Fruit fly (Drosophila melanogaster) whole organism, embryonic: Measurements from ENCODE around the gene CG7332.

Experiments
- Asciz ChIP-seq: fragments of 200-800 bp; sonication (Bioruptor generic); optimal IDR thresholded peaks from 2 replicates; lab custom pipeline; 2017; ENCODE audit warnings: missing biosample characterization, mild to moderate bottlenecking, missing genetic modification characterization, missing genetic modification reagents
- BEAF-32 ChIP-seq: fragments of 200-800 bp; sonication (Bioruptor generic); optimal IDR thresholded peaks from 3 replicates; lab custom pipeline; 2017; ENCODE audit warnings: missing biosample characterization, missing genetic modification characterization, mild to moderate bottlenecking, moderate library complexity, missing genetic modification reagents
- Bgb ChIP-seq: fragments of 200-800 bp; sonication (Bioruptor generic); IDR thresholded peaks from 2 replicates; pipeline ENCODE4 v1.3.6; 2022; ENCODE audit warnings: missing biosample characterization, missing genetic modification characterization; ENCODE audit not compliant: partially characterized antibody
- CG17328 ChIP-seq: fragments of 200-800 bp; sonication (Bioruptor generic); IDR thresholded peaks from 2 replicates; pipeline ENCODE4 v1.3.6; 2022; ENCODE audit warnings: missing biosample characterization, missing genetic modification characterization
- CG18262 ChIP-seq: fragments of 200-800 bp; optimal IDR thresholded peaks from 3 replicates; lab custom pipeline; 2019; ENCODE audit warnings: missing biosample characterization, mild to moderate bottlenecking, missing genetic modification characterization, moderate library complexity
- CG18764 ChIP-seq: fragments of 200-800 bp; sonication (Bioruptor generic); optimal IDR thresholded peaks from 3 replicates; lab custom pipeline; 2016; ENCODE audit warnings: missing biosample characterization, missing genetic modification characterization
- CG2712 ChIP-seq: fragments of 200-800 bp; optimal IDR thresholded peaks from 3 replicates; lab custom pipeline; 2019; ENCODE audit warnings: missing biosample characterization, mild to moderate bottlenecking, missing genetic modification characterization, moderate library complexity
- CG30403 ChIP-seq: fragments of 200-800 bp; sonication (Bioruptor generic); optimal IDR thresholded peaks from 3 replicates; lab custom pipeline; 2016; ENCODE audit warnings: missing biosample characterization, missing genetic modification characterization
- CG3065 ChIP-seq: fragments of 200-800 bp; sonication (Bioruptor generic); optimal IDR thresholded peaks from 2 replicates; lab custom pipeline; 2016; ENCODE audit warnings: missing biosample characterization, missing genetic modification characterization
- CG31441 ChIP-seq: fragments of 200-800 bp; sonication (Bioruptor generic); IDR thresholded peaks from 2 replicates; pipeline ENCODE4 v1.3.6; 2022; ENCODE audit warnings: missing biosample characterization, missing genetic modification characterization
- CG34224 ChIP-seq: fragments of 200-800 bp; sonication (Bioruptor generic); IDR thresholded peaks from 3 replicates; pipeline ENCODE4 v1.3.6; 2022; ENCODE audit warnings: missing biosample characterization, missing genetic modification characterization; ENCODE audit not compliant: partially characterized antibody
- CG3847 ChIP-seq: fragments of 200-800 bp; sonication (Bioruptor generic); IDR thresholded peaks from 2 replicates; pipeline ENCODE4 v1.3.6; 2022; ENCODE audit warnings: missing biosample characterization, missing genetic modification characterization
- CG4854 ChIP-seq: fragments of 200-800 bp; sonication (Bioruptor generic); optimal IDR thresholded peaks from 2 replicates; lab custom pipeline; 2016; ENCODE audit warnings: missing biosample characterization, missing genetic modification characterization, inconsistent platforms
- CG8765 ChIP-seq: fragments of 200-800 bp; sonication (Bioruptor generic); IDR thresholded peaks from 2 replicates; pipeline ENCODE4 v1.3.6; 2022; ENCODE audit warnings: missing biosample characterization, missing genetic modification characterization
- CG9215 ChIP-seq: fragments of 200-800 bp; sonication (Bioruptor generic); IDR thresholded peaks from 2 replicates; pipeline ENCODE4 v1.3.6; 2022; ENCODE audit warnings: missing biosample characterization, missing genetic modification characterization
- CG9609 ChIP-seq: fragments of 200-800 bp; sonication (Bioruptor generic); optimal IDR thresholded peaks from 3 replicates; lab custom pipeline; 2016; ENCODE audit warnings: missing biosample characterization, missing genetic modification characterization
- CG9797 ChIP-seq: fragments of 200-800 bp; sonication (Bioruptor generic); optimal IDR thresholded peaks from 3 replicates; lab custom pipeline; 2018; ENCODE audit warnings: missing biosample characterization, mild to moderate bottlenecking, missing genetic modification characterization
- CTCF ChIP-seq: fragments of 200-800 bp; sonication (Bioruptor generic); optimal IDR thresholded peaks from 2 replicates; lab custom pipeline; 2017; ENCODE audit warnings: missing biosample characterization, mild to moderate bottlenecking, missing genetic modification characterization, moderate library complexity
- D ChIP-seq, 2 experiments: fragments of 200-800 bp in 1 of 2; fragments of >200 bp in 1 of 2; sonication (Bioruptor generic) in 1 of 2; optimal IDR thresholded peaks; 2 replicates in 1 of 2; 3 replicates in 1 of 2; lab custom pipeline; 2017; ENCODE audit warnings: mild to moderate bottlenecking in 1 of 2, missing biosample characterization in 1 of 2, missing genetic modification characterization in 1 of 2, missing genetic modification reagents in 1 of 2
- Dad ChIP-seq: fragments of 200-800 bp; sonication (Bioruptor generic); optimal IDR thresholded peaks from 3 replicates; lab custom pipeline; 2016; ENCODE audit warnings: missing biosample characterization, missing genetic modification characterization
- Doc2 ChIP-seq: fragments of 200-800 bp; sonication (Bioruptor generic); IDR thresholded peaks from 2 replicates; pipeline ENCODE4 v1.3.6; 2022; ENCODE audit warnings: missing biosample characterization, missing genetic modification characterization
- Elba2 ChIP-seq: fragments of 200-800 bp; sonication (Bioruptor generic); optimal IDR thresholded peaks from 3 replicates; lab custom pipeline; 2016; ENCODE audit warnings: missing biosample characterization, missing genetic modification characterization
- Gsc ChIP-seq: fragments of 200-800 bp; sonication (Bioruptor generic); IDR thresholded peaks from 2 replicates; pipeline ENCODE4 v1.3.6; 2022; ENCODE audit warnings: missing biosample characterization, missing genetic modification characterization
- HHEX ChIP-seq: fragments of 200-800 bp; sonication (Bioruptor generic); optimal IDR thresholded peaks from 3 replicates; lab custom pipeline; 2017; ENCODE audit warnings: missing biosample characterization, mild to moderate bottlenecking, missing genetic modification characterization, missing genetic modification reagents
- HLH4C ChIP-seq: fragments of 200-800 bp; sonication (Bioruptor generic); IDR thresholded peaks from 3 replicates; pipeline ENCODE4 v1.3.6; 2022; ENCODE audit warnings: missing biosample characterization, missing genetic modification characterization; ENCODE audit not compliant: partially characterized antibody
- Hand ChIP-seq: fragments of 200-800 bp; sonication (Bioruptor generic); optimal IDR thresholded peaks from 2 replicates; lab custom pipeline; 2017; ENCODE audit warnings: mild to moderate bottlenecking, missing biosample characterization, missing genetic modification reagents, missing genetic modification characterization
- Mad ChIP-seq: fragments of 200-800 bp; sonication (Bioruptor generic); optimal IDR thresholded peaks from 2 replicates; lab custom pipeline; 2016; ENCODE audit warnings: missing biosample characterization, missing genetic modification characterization
- Scr ChIP-seq: fragments of 200-800 bp; sonication (Bioruptor generic); IDR thresholded peaks from 2 replicates; pipeline ENCODE4 v1.3.6; 2022; ENCODE audit warnings: missing biosample characterization, missing genetic modification characterization; ENCODE audit not compliant: partially characterized antibody
- Ssrp ChIP-seq: fragments of 200-800 bp; sonication (Bioruptor generic); optimal IDR thresholded peaks from 2 replicates; lab custom pipeline; 2018; ENCODE audit warnings: missing biosample characterization, mild to moderate bottlenecking, missing genetic modification characterization, moderate library complexity
- TFAM ChIP-seq: fragments of 200-800 bp; sonication (Bioruptor generic); optimal IDR thresholded peaks from 2 replicates; lab custom pipeline; 2017; ENCODE audit warnings: missing biosample characterization, missing genetic modification characterization, inconsistent platforms
- abd-A ChIP-seq: fragments of 200-800 bp; sonication (Bioruptor generic); optimal IDR thresholded peaks from 3 replicates; lab custom pipeline; 2019; ENCODE audit warnings: missing biosample characterization, mild to moderate bottlenecking, missing genetic modification characterization, moderate library complexity
- ac ChIP-seq: fragments of 200-800 bp; sonication (Bioruptor generic); optimal IDR thresholded peaks from 3 replicates; lab custom pipeline; 2017; ENCODE audit warnings: missing biosample characterization, mild to moderate bottlenecking, missing genetic modification characterization
- al ChIP-seq: fragments of 200-800 bp; sonication (Bioruptor generic); IDR thresholded peaks from 2 replicates; pipeline ENCODE4 v1.3.6; 2022; ENCODE audit warnings: missing biosample characterization, missing genetic modification characterization
- ap ChIP-seq: fragments of 200-800 bp; sonication (Bioruptor generic); IDR thresholded peaks from 2 replicates; pipeline ENCODE4 v1.3.6; 2022; ENCODE audit warnings: missing biosample characterization, missing genetic modification characterization
- br ChIP-seq: fragments of >200 bp; optimal IDR thresholded peaks from 2 replicates; lab custom pipeline; 2017
- chinmo ChIP-seq: fragments of 200-800 bp; sonication (Bioruptor generic); IDR thresholded peaks from 4 replicates; pipeline ENCODE4 v1.3.6; 2022; ENCODE audit warnings: missing biosample characterization, missing genetic modification characterization; ENCODE audit not compliant: partially characterized antibody
- corto ChIP-seq: fragments of 200-800 bp; sonication (Bioruptor generic); optimal IDR thresholded peaks from 2 replicates; lab custom pipeline; 2016; ENCODE audit warnings: missing biosample characterization, mild to moderate bottlenecking, missing genetic modification characterization, moderate library complexity
- croc ChIP-seq: fragments of 200-800 bp; sonication (Bioruptor generic); conservative IDR thresholded peaks from 3 replicates; pipeline ENCODE4 v1.3.6; 2022; ENCODE audit warnings: missing biosample characterization, missing genetic modification characterization
- danr ChIP-seq: fragments of 200-800 bp; sonication (Bioruptor generic); IDR thresholded peaks from 2 replicates; pipeline ENCODE4 v1.3.6; 2022; ENCODE audit warnings: missing biosample characterization, missing genetic modification characterization
- ftz-f1 ChIP-seq: fragments of 200-800 bp; sonication (Bioruptor generic); optimal IDR thresholded peaks from 2 replicates; lab custom pipeline; 2016; ENCODE audit warnings: missing biosample characterization, missing genetic modification characterization
- fu2 ChIP-seq: fragments of 200-800 bp; sonication (Bioruptor generic); optimal IDR thresholded peaks from 2 replicates; lab custom pipeline; 2016; ENCODE audit warnings: missing biosample characterization, missing genetic modification characterization
- hbn ChIP-seq: fragments of 200-800 bp; sonication (Bioruptor generic); IDR thresholded peaks from 2 replicates; pipeline ENCODE4 v1.3.6; 2022; ENCODE audit warnings: missing biosample characterization, missing genetic modification characterization; ENCODE audit not compliant: partially characterized antibody
- ken ChIP-seq: fragments of 200-800 bp; sonication (Bioruptor generic); IDR thresholded peaks from 3 replicates; pipeline ENCODE4 v1.3.6; 2022; ENCODE audit warnings: missing biosample characterization, missing genetic modification characterization
- pb ChIP-seq: fragments of 200-800 bp; sonication (Bioruptor generic); optimal IDR thresholded peaks from 3 replicates; lab custom pipeline; 2016; ENCODE audit warnings: missing biosample characterization, missing genetic modification characterization
- repo ChIP-seq: fragments of 200-800 bp; sonication (Bioruptor generic); optimal IDR thresholded peaks from 2 replicates; lab custom pipeline; 2016; ENCODE audit warnings: missing biosample characterization, missing genetic modification characterization
- salm ChIP-seq: fragments of 200-800 bp; sonication (Bioruptor generic); optimal IDR thresholded peaks from 2 replicates; lab custom pipeline; 2018; ENCODE audit warnings: missing biosample characterization, mild to moderate bottlenecking, missing genetic modification characterization
- schlank ChIP-seq: fragments of 200-800 bp; sonication (Bioruptor generic); optimal IDR thresholded peaks from 2 replicates; lab custom pipeline; 2018; ENCODE audit warnings: missing biosample characterization, mild to moderate bottlenecking, missing genetic modification characterization
- sens ChIP-seq: fragments of 200-800 bp; sonication (Bioruptor generic); peaks from one replicate; lab custom pipeline; 2016; ENCODE audit warnings: missing biosample characterization, missing genetic modification characterization
- sr ChIP-seq: fragments of 200-800 bp; sonication (Bioruptor generic); IDR thresholded peaks from 3 replicates; pipeline ENCODE4 v1.3.6; 2022; ENCODE audit warnings: missing biosample characterization, missing genetic modification characterization

The CG7332 gene

DNA sequence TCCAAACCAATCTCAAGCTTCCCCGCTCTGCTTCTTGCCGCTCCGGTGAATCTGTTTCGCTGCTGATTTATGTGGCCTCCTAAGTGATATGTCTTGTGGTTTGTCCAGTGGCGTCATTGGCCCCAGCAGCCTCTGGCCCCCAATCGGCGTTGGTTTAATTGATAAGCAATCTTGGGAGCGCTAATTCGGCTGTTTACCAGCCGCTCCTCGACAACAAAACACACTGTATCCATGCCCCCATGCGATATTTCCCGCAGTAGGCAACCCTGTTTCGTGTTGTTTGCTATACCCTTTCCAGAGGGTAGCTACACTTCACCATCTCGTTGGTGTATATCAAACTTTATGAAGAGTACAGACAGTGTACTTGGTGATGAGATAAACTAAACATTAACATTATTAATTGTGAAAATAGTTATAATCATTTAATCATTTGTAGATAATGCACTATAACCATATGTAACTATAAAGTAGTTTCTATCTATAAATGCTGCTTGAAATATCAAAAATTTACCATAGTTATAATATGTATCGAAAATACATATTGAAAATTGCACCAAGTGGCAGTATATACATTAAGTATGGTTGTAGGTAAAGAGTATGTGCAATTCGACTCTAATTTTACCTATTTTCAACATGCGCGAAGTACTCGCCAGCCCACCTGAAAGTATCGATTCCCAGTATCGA lies 35.8 kb upstream of the CG7332 start, which contains the start of gene shop (continued):
- peak; percentile 51 for TF ChIP-seq CG4854 (GFP tag; lab: Kevin White, UChicago)
- TF ChIP-seq Mad, result peak; percentile 67
- peak; percentile 61 for TF ChIP-seq schlank
- peak; percentile 21 for TF ChIP-seq Dad (GFP tag; lab: Kevin White, UChicago)
- TF ChIP-seq D (optimal IDR thresholded peaks at IDR 0.05; lab: Kevin White, UChicago), result no peak
- TF ChIP-seq D (GFP tag; optimal IDR thresholded peaks at IDR 0.05; lab: Kevin White, UChicago), result peak; percentile 83
- TF ChIP-seq Bgb (GFP tag; lab: Robert Waterston, UW), result peak; percentile 64
- no peak for TF ChIP-seq br (lab: Kevin White, UChicago)
- peak; percentile 60; the same call in 1 of the 3 replicates for TF ChIP-seq ken (GFP tag; lab: Robert Waterston, UW)
- TF ChIP-seq hbn (GFP tag; lab: Robert Waterston, UW), result peak; percentile 42; the same call in 1 of the 2 replicates
- peak; percentile 38 for TF ChIP-seq Scr (GFP tag; lab: Robert Waterston, UW)
- TF ChIP-seq CG3847 (GFP tag; lab: Robert Waterston, UW), result peak; percentile 86
- 0 out of 3 replicates have a peak, but pooled peaks have one; percentile 26 for TF ChIP-seq HLH4C
- peak; percentile 94 for TF ChIP-seq CG31441 (GFP tag; lab: Robert Waterston, UW)
- TF ChIP-seq CG30403, result peak; percentile 95
- peak; percentile 47 for TF ChIP-seq CG3065 (GFP tag; lab: Kevin White, UChicago)
- TF ChIP-seq pb (GFP tag; lab: Kevin White, UChicago), result peak; percentile 17
- peak; percentile 36; the same call in 1 of the 2 replicates for TF ChIP-seq Gsc (GFP tag; lab: Robert Waterston, UW)
- TF ChIP-seq ac (GFP tag; lab: Kevin White, UChicago), result no peak
- TF ChIP-seq ftz-f1 (GFP tag; lab: Kevin White, UChicago), result no peak
- no peak for TF ChIP-seq Elba2
- peak; percentile 62 for TF ChIP-seq al (GFP tag; lab: Robert Waterston, UW)
- TF ChIP-seq sr, result 0 out of 3 replicates have a peak, but pooled peaks have one; percentile 34
- peak; percentile 80 for TF ChIP-seq CG9215 (GFP tag; lab: Robert Waterston, UW)
- no peak for TF ChIP-seq corto (GFP tag; lab: Kevin White, UChicago)
- peak; percentile 50; the same call in 2 of the 3 replicates for TF ChIP-seq croc (GFP tag; lab: Robert Waterston, UW)
- TF ChIP-seq ap (GFP tag; lab: Robert Waterston, UW), result peak; percentile 40; the same call in 1 of the 2 replicates
- TF ChIP-seq sens (GFP tag; lab: Kevin White, UChicago), result peak; percentile 91
- TF ChIP-seq CG18262 (tag; lab: Kevin White, UChicago), result peak; percentile 92
- TF ChIP-seq CG9797, result no peak
- TF ChIP-seq chinmo (GFP tag; lab: Robert Waterston, UW), result no peak
- peak; percentile 32; the same call in 2 of the 3 replicates for TF ChIP-seq CG34224 (GFP tag; lab: Robert Waterston, UW)
- TF ChIP-seq CG8765 (GFP tag; lab: Robert Waterston, UW), result no peak
- TF ChIP-seq Ssrp (tag; lab: Kevin White, UChicago), result peak; percentile 87
- peak; percentile 87 for TF ChIP-seq CG2712
- peak; percentile 72 for TF ChIP-seq CG18764
- TF ChIP-seq Doc2, result no peak
- TF ChIP-seq CTCF (GFP tag; lab: Kevin White, UChicago), result no peak
- TF ChIP-seq fu2 (GFP tag; lab: Kevin White, UChicago), result peak; percentile 77
- TF ChIP-seq CG9609, result peak; percentile 64
- peak; percentile 83 for TF ChIP-seq Hand (GFP tag; lab: Kevin White, UChicago)
- peak; percentile 62 for TF ChIP-seq CG17328 (GFP tag; lab: Robert Waterston, UW)
- peak; percentile 53; the same call in 1 of the 2 replicates for TF ChIP-seq danr (GFP tag; lab: Robert Waterston, UW)
- no peak for TF ChIP-seq abd-A (tag; lab: Kevin White, UChicago)
- TF ChIP-seq TFAM (GFP tag; lab: Kevin White, UChicago), result peak; percentile 29
- peak; percentile 2 for TF ChIP-seq repo (GFP tag; lab: Kevin White, UChicago)
- TF ChIP-seq Asciz (GFP tag; lab: Kevin White, UChicago), result peak; percentile 81
- peak; percentile 84 for TF ChIP-seq HHEX
- TF ChIP-seq BEAF-32 (GFP tag; lab: Kevin White, UChicago), result peak; percentile 74
- peak; percentile 75 for TF ChIP-seq salm (tag; lab: Kevin White, UChicago)
